Worm (Caenorhabditis elegans) whole organism, L4 larva: ENCODE data around the gene csn-3.

ENCODE experiments used
- F10B5.3 ChIP-seq: sonication (generic microtip); optimal IDR thresholded peaks from 2 replicates; lab custom pipeline; 2016; ENCODE audit warnings: mild to moderate bottlenecking, missing genetic modification characterization, missing compliant biosample characterization
- F37D6.2 ChIP-seq: sonication (generic microtip); optimal IDR thresholded peaks from 2 replicates; lab custom pipeline; 2016; ENCODE audit warnings: mild to moderate bottlenecking, missing genetic modification characterization, missing compliant biosample characterization
- F49E8.2 ChIP-seq: sonication (generic microtip); optimal IDR thresholded peaks from 2 replicates; lab custom pipeline; 2016; ENCODE audit warnings: missing compliant biosample characterization, mild to moderate bottlenecking, missing genetic modification characterization, borderline replicate concordance
- R02D3.7 ChIP-seq: fragments of 150-350 bp; sonication (generic microtip); optimal IDR thresholded peaks from 3 replicates; lab custom pipeline; 2014; ENCODE audit warnings: missing biosample characterization, missing genetic modification characterization
- T26A8.4 ChIP-seq: fragments of 200-800 bp; sonication (Bioruptor generic); IDR thresholded peaks from 2 replicates; pipeline ENCODE4 v1.3.6; 2022; ENCODE audit warnings: missing genetic modification characterization, missing compliant biosample characterization
- aha-1 ChIP-seq: fragments of 150-350 bp; peaks from one replicate; lab custom pipeline; 2014; ENCODE audit warnings: missing biosample characterization, missing genetic modification characterization
- arid-1 ChIP-seq: fragments of 200-800 bp; sonication (Bioruptor generic); conservative IDR thresholded peaks from 2 replicates; pipeline ENCODE4 v1.3.6; 2022; ENCODE audit warnings: missing genetic modification reagents, missing genetic modification characterization, missing compliant biosample characterization
- ceh-32 ChIP-seq: sonication (generic microtip); optimal IDR thresholded peaks from 2 replicates; lab custom pipeline; 2016; ENCODE audit warnings: mild to moderate bottlenecking, missing genetic modification characterization, missing compliant biosample characterization; ENCODE audit not compliant: poor library complexity
- ceh-62 ChIP-seq: sonication (generic microtip); optimal IDR thresholded peaks from 2 replicates; lab custom pipeline; 2017; ENCODE audit warnings: missing biosample characterization, missing genetic modification characterization
- cey-2 ChIP-seq: sonication (generic microtip); optimal IDR thresholded peaks from 3 replicates; lab custom pipeline; 2017; ENCODE audit warnings: missing genetic modification characterization, mild to moderate bottlenecking, missing compliant biosample characterization, antibody characterized with exemption, borderline replicate concordance; ENCODE audit not compliant: insufficient read depth
- daf-8 ChIP-seq: fragments of 200-800 bp; sonication (Bioruptor generic); IDR thresholded peaks from 2 replicates; pipeline ENCODE4 v1.3.6; 2022; ENCODE audit warnings: missing genetic modification characterization, missing compliant biosample characterization
- dpl-1 ChIP-seq: fragments of 150-350 bp; optimal IDR thresholded peaks from 2 replicates; lab custom pipeline; 2014; ENCODE audit warnings: missing biosample characterization, missing genetic modification reagents, missing genetic modification characterization
- dve-1 ChIP-seq: sonication (generic microtip); optimal IDR thresholded peaks from 2 replicates; lab custom pipeline; 2017; ENCODE audit warnings: antibody characterized with exemption, mild to moderate bottlenecking, missing genetic modification characterization, missing compliant biosample characterization; ENCODE audit not compliant: insufficient read depth
- jun-1 ChIP-seq: fragments of 150-350 bp; optimal IDR thresholded peaks from 2 replicates; lab custom pipeline; 2014; ENCODE audit warnings: missing biosample characterization, missing genetic modification reagents, missing genetic modification characterization
- lin-38 ChIP-seq: fragments of 200-800 bp; sonication (Bioruptor generic); IDR thresholded peaks from 2 replicates; pipeline ENCODE4 v1.3.6; 2022; ENCODE audit warnings: missing genetic modification reagents, missing genetic modification characterization, missing compliant biosample characterization
- lsy-2 ChIP-seq, 2 experiments: fragments of 150-350 bp in 1 of 2; sonication (generic microtip) in 1 of 2; optimal IDR thresholded peaks; 2 replicates each; lab custom pipeline; 2014 to 2017; ENCODE audit warnings: missing biosample characterization in 2 of 2, missing genetic modification characterization in 2 of 2
- madf-5 ChIP-seq, 2 experiments: fragments of 200-800 bp; sonication (Bioruptor generic); IDR thresholded peaks; 2 replicates each; pipeline ENCODE4 v1.3.6; 2022; ENCODE audit warnings: missing compliant biosample characterization in 2 of 2, missing genetic modification characterization in 2 of 2
- mep-1 ChIP-seq: fragments of 150-350 bp; sonication (generic microtip); optimal IDR thresholded peaks from 3 replicates; lab custom pipeline; 2014; ENCODE audit warnings: missing biosample characterization, missing genetic modification characterization
- mes-2 ChIP-seq: sonication (generic microtip); optimal IDR thresholded peaks from 2 replicates; lab custom pipeline; 2016; ENCODE audit warnings: missing genotype, mild to moderate bottlenecking, missing genetic modification characterization, missing compliant biosample characterization; ENCODE audit not compliant: poor library complexity, severe bottlenecking
- mxl-2 ChIP-seq: fragments of 200-800 bp; sonication (Bioruptor generic); conservative IDR thresholded peaks from 2 replicates; pipeline ENCODE4 v1.3.6; 2022; ENCODE audit warnings: missing genetic modification reagents, missing genetic modification characterization, missing compliant biosample characterization
- nhr-25 ChIP-seq: sonication (generic microtip); optimal IDR thresholded peaks from 2 replicates; lab custom pipeline; 2017; ENCODE audit warnings: missing genetic modification characterization, mild to moderate bottlenecking, missing compliant biosample characterization, antibody characterized with exemption, moderate library complexity, borderline replicate concordance; ENCODE audit not compliant: insufficient read depth
- nhr-28 ChIP-seq: fragments of 150-350 bp; optimal IDR thresholded peaks from 2 replicates; lab custom pipeline; 2014; ENCODE audit warnings: missing biosample characterization, missing genetic modification characterization
- nhr-41 ChIP-seq: fragments of 200-800 bp; sonication (Bioruptor generic); IDR thresholded peaks from 2 replicates; pipeline ENCODE4 v1.3.6; 2022; ENCODE audit warnings: missing genetic modification reagents, missing genetic modification characterization, missing compliant biosample characterization
- nhr-42 ChIP-seq: fragments of 200-800 bp; sonication (Bioruptor generic); IDR thresholded peaks from 2 replicates; pipeline ENCODE4 v1.3.6; 2022; ENCODE audit warnings: missing genetic modification characterization, missing compliant biosample characterization
- nhr-6 ChIP-seq: fragments of 150-350 bp; optimal IDR thresholded peaks from 2 replicates; lab custom pipeline; 2014; ENCODE audit warnings: missing biosample characterization, missing genetic modification characterization
- nhr-76 ChIP-seq: fragments of 150-350 bp; optimal IDR thresholded peaks from 2 replicates; lab custom pipeline; 2014; ENCODE audit warnings: missing biosample characterization, missing genetic modification characterization
- nhr-77 ChIP-seq: fragments of 150-350 bp; optimal IDR thresholded peaks from 2 replicates; lab custom pipeline; 2014; ENCODE audit warnings: missing biosample characterization, missing genetic modification characterization
- rbr-2 ChIP-seq: sonication (generic microtip); optimal IDR thresholded peaks from 2 replicates; lab custom pipeline; 2016; ENCODE audit warnings: missing genotype, missing genetic modification characterization, missing compliant biosample characterization
- sdz-12 ChIP-seq: fragments of 200-800 bp; sonication (Bioruptor generic); optimal IDR thresholded peaks from 2 replicates; lab custom pipeline; 2018; ENCODE audit warnings: mild to moderate bottlenecking, missing genetic modification characterization, missing compliant biosample characterization
- set-16 ChIP-seq: fragments of 200-800 bp; sonication (Bioruptor generic); IDR thresholded peaks from 2 replicates; pipeline ENCODE4 v1.3.6; 2022; ENCODE audit warnings: missing genetic modification reagents, missing genetic modification characterization, missing compliant biosample characterization
- spr-3 ChIP-seq: fragments of 200-800 bp; sonication (Bioruptor generic); optimal IDR thresholded peaks from 2 replicates; lab custom pipeline; 2018; ENCODE audit warnings: mild to moderate bottlenecking, missing genetic modification characterization, missing compliant biosample characterization
- unc-39 ChIP-seq: sonication (generic microtip); optimal IDR thresholded peaks from 2 replicates; lab custom pipeline; 2017; ENCODE audit warnings: missing biosample characterization, missing genetic modification characterization
- unc-62 ChIP-seq, 3 experiments: fragments of 150-350 bp in 1 of 3; sonication (generic microtip); optimal IDR thresholded peaks in 2 of 3; peaks in 1 of 3; 1 replicate in 1 of 3; 2 replicates in 2 of 3; lab custom pipeline; 2014 to 2017; ENCODE audit warnings: missing biosample characterization in 3 of 3, missing genetic modification characterization in 3 of 3, missing genetic modification reagents in 3 of 3, missing genotype in 1 of 3
- vab-7 ChIP-seq: fragments of 200-800 bp; sonication (Bioruptor generic); IDR thresholded peaks from 2 replicates; pipeline ENCODE4 v1.3.6; 2022; ENCODE audit warnings: missing genetic modification reagents, missing genetic modification characterization, missing compliant biosample characterization
- zag-1 ChIP-seq: fragments of 150-350 bp; optimal IDR thresholded peaks from 2 replicates; lab custom pipeline; 2014; ENCODE audit warnings: missing biosample characterization, missing genetic modification characterization
- ztf-7 ChIP-seq: fragments of 150-350 bp; optimal IDR thresholded peaks from 2 replicates; lab custom pipeline; 2014; ENCODE audit warnings: missing biosample characterization, missing genetic modification characterization

Gene csn-3

ce11 chrIV:237350-237749 is 42.8 kb downstream of the csn-3 start, which contains the start of gene ints-13:
Gene ints-13, minus strand, starts transcription at chrIV:237450.
- TF ChIP-seq lin-38 (GFP tag; lab: Robert Waterston, UW) (peak; percentile 11; the same call in 1 of the 2 replicates), spr-3 (no peak)

ce11 chrIV:240257-240754 is 45.8 kb downstream of the csn-3 start, which contains the start of the genes fnta-1 and cogc-8:
Gene fnta-1, minus strand, starts transcription at chrIV:240307.
Gene cogc-8, plus strand, starts transcription at chrIV:240451.
- no peak for TF ChIP-seq F10B5.3 (tag; lab: Kevin White, UChicago)
- TF ChIP-seq lsy-2 (tag; optimal IDR thresholded peaks at IDR 0.05; lab: Kevin White, UChicago): peak in 1 of 2 experiments; percentile 37
- TF ChIP-seq rbr-2 (tag; lab: Kevin White, UChicago): no peak
- no peak for TF ChIP-seq nhr-42 (GFP tag; lab: Robert Waterston, UW)
- TF ChIP-seq T26A8.4: no peak
- TF ChIP-seq arid-1 (GFP tag; lab: Robert Waterston, UW): no peak
- TF ChIP-seq dpl-1 (GFP tag; lab: Kevin White, UChicago): peak; percentile 49
- no peak for TF ChIP-seq nhr-28 (tag; lab: Kevin White, UChicago)
- TF ChIP-seq nhr-41: no peak
- TF ChIP-seq zag-1 (tag; lab: Kevin White, UChicago): no peak
- TF ChIP-seq mes-2 (tag; lab: Kevin White, UChicago): peak; percentile 62
- TF ChIP-seq set-16 (GFP tag; lab: Robert Waterston, UW): no peak
- no peak for TF ChIP-seq sdz-12
- TF ChIP-seq aha-1: peak; percentile 85
- peak; percentile 88 for TF ChIP-seq R02D3.7 (tag; lab: Kevin White, UChicago)
- TF ChIP-seq vab-7: no peak
- TF ChIP-seq unc-39 (tag; lab: Kevin White, UChicago): no peak
- no peak for TF ChIP-seq nhr-77 (tag; lab: Kevin White, UChicago)
- TF ChIP-seq dve-1 (tag; lab: Kevin White, UChicago): peak; percentile 48
- TF ChIP-seq nhr-25: no peak
- TF ChIP-seq, all 104 proteins: peak for 6

ce11 chrIV:244278-244677 is 49.7 kb downstream of the csn-3 start:
- TF ChIP-seq nhr-76 (tag; lab: Kevin White, UChicago) (no peak), mep-1 (tag; lab: Kevin White, UChicago) (no peak), unc-62 (GFP tag; optimal IDR thresholded peaks at IDR 0.05 in 1 of 2; lab: Kevin White, UChicago) (no peak), unc-62 (tag; optimal IDR thresholded peaks at IDR 0.05; lab: Kevin White, UChicago) (no peak), ceh-32 (tag; lab: Kevin White, UChicago) (no peak), F37D6.2 (tag; lab: Kevin White, UChicago) (no peak), cey-2 (no peak), ztf-7 (tag; lab: Kevin White, UChicago) (no peak), daf-8 (GFP tag; lab: Robert Waterston, UW) (no peak), ceh-62 (tag; lab: Kevin White, UChicago) (no peak), vab-7 (no peak), madf-5 (GFP tag; IDR thresholded peaks at IDR 0.05; lab: Robert Waterston, UW) (no peak), jun-1 (no peak), mxl-2 (GFP tag; lab: Robert Waterston, UW) (no peak), F49E8.2 (no peak), nhr-6 (tag; lab: Kevin White, UChicago) (no peak), F10B5.3 (tag; lab: Kevin White, UChicago) (no peak), dpl-1 (GFP tag; lab: Kevin White, UChicago) (no peak)
